Worm (Caenorhabditis elegans) whole organism, early embryonic: Measurements from ENCODE around the gene ZK892.5.

Experiments
- aly-1 ChIP-seq: sonication (generic microtip); optimal IDR thresholded peaks from 2 replicates; lab custom pipeline; 2016; ENCODE audit warnings: missing genetic modification characterization, missing compliant biosample characterization
- ama-1 ChIP-seq: fragments of 150-350 bp; optimal IDR thresholded peaks from 2 replicates; lab custom pipeline; 2014
- ceh-13 ChIP-seq: fragments of 200-800 bp; sonication (Bioruptor generic); optimal IDR thresholded peaks from 2 replicates; lab custom pipeline; 2018; ENCODE audit warnings: mild to moderate bottlenecking, missing genetic modification characterization, missing compliant biosample characterization
- ets-7 ChIP-seq: sonication (generic microtip); optimal IDR thresholded peaks from 2 replicates; lab custom pipeline; 2016; ENCODE audit warnings: missing genotype, missing genetic modification characterization, missing compliant biosample characterization
- pes-1 ChIP-seq: fragments of 200-800 bp; sonication (Bioruptor generic); IDR thresholded peaks from 2 replicates; pipeline ENCODE4 v1.3.6; 2022; ENCODE audit warnings: missing genetic modification reagents, missing genetic modification characterization, missing compliant biosample characterization
- tra-4 ChIP-seq: sonication (generic microtip); optimal IDR thresholded peaks from 2 replicates; lab custom pipeline; 2017; ENCODE audit warnings: missing genetic modification characterization, missing compliant biosample characterization

DNA sequence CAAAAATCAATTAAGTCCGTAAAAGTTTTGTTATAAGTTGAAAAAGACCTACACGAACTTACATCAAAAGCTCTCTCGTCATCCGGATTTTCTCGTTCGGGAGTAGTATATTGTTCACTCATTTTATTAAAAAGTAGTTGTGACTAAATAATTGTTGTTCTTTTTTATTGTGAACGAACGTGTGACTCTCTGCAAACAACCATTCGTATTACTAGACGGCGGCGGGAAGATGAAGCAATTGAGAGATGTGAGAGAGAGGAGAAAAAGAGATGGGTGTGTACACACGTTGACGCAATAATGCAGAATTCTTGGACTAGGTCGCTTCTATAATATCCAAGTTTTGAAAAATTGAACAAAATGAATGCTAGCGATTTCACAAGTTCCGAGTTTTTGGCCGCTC is 36.9 kb downstream of the ZK892.5 start, which contains the start of the genes F52H3.11 and bath-38:
- TF ChIP-seq ama-1 (lab: Kevin White, UChicago) = no peak
- TF ChIP-seq ets-7 (tag; lab: Kevin White, UChicago) = no peak
- no peak for TF ChIP-seq tra-4
- TF ChIP-seq pes-1 = no peak
- TF ChIP-seq ceh-13 = no peak
- TF ChIP-seq aly-1 (tag; lab: Kevin White, UChicago) = no peak
